Worm (Caenorhabditis elegans) whole organism, L1 larva: Measurements from ENCODE around the gene otpl-8.

ENCODE experiments used
- C34B4.2 ChIP-seq: sonication (generic microtip); optimal IDR thresholded peaks from 2 replicates; lab custom pipeline; 2017; ENCODE audit warnings: mild to moderate bottlenecking, missing genetic modification characterization, missing compliant biosample characterization
- aha-1 ChIP-seq: fragments of 150-350 bp; optimal IDR thresholded peaks from 2 replicates; lab custom pipeline; 2014; ENCODE audit warnings: missing biosample characterization, missing genetic modification characterization
- aly-2 ChIP-seq: fragments of 150-350 bp; optimal IDR thresholded peaks from 2 replicates; lab custom pipeline; 2014; ENCODE audit warnings: missing biosample characterization, missing genetic modification characterization
- ama-1 ChIP-seq: fragments of 150-350 bp; optimal IDR thresholded peaks from 2 replicates; lab custom pipeline; 2014
- blmp-1 ChIP-seq: fragments of 150-350 bp; optimal IDR thresholded peaks from 2 replicates; lab custom pipeline; 2014; ENCODE audit warnings: missing biosample characterization, missing genetic modification characterization
- ceh-63 ChIP-seq: fragments of 200-800 bp; sonication (Bioruptor generic); optimal IDR thresholded peaks from 2 replicates; lab custom pipeline; 2018; ENCODE audit warnings: mild to moderate bottlenecking, missing genetic modification characterization, missing compliant biosample characterization
- dsc-1 ChIP-seq: sonication (generic microtip); optimal IDR thresholded peaks from 2 replicates; lab custom pipeline; 2016; ENCODE audit warnings: mild to moderate bottlenecking, missing genetic modification characterization, missing compliant biosample characterization
- efl-1 ChIP-seq, 4 experiments: fragments of 150-350 bp; optimal IDR thresholded peaks in 3 of 4; peaks in 1 of 4; 1 replicate in 1 of 4; 2 replicates in 3 of 4; lab custom pipeline; 2014; ENCODE audit warnings: missing biosample characterization in 2 of 4, missing genetic modification characterization in 2 of 4, missing genetic modification reagents in 2 of 4
- egl-13 ChIP-seq: sonication (generic microtip); optimal IDR thresholded peaks from 2 replicates; lab custom pipeline; 2016; ENCODE audit warnings: missing genotype, missing genetic modification reagents, missing genetic modification characterization, missing compliant biosample characterization
- egl-27 ChIP-seq, 2 experiments: fragments of 150-350 bp in 1 of 2; sonication (generic microtip); optimal IDR thresholded peaks; 3 replicates each; lab custom pipeline; 2017 to 2018; ENCODE audit warnings: missing biosample characterization in 2 of 2, missing genetic modification characterization in 2 of 2, missing genetic modification reagents in 2 of 2
- elt-2 ChIP-seq: sonication (generic microtip); optimal IDR thresholded peaks from 2 replicates; lab custom pipeline; 2016; ENCODE audit warnings: missing genetic modification characterization, mild to moderate bottlenecking, inconsistent platforms, missing compliant biosample characterization, missing genetic modification reagents
- fkh-4 ChIP-seq: sonication (generic microtip); optimal IDR thresholded peaks from 2 replicates; lab custom pipeline; 2016; ENCODE audit warnings: missing compliant biosample characterization, missing genetic modification characterization, borderline replicate concordance
- fos-1 ChIP-seq: fragments of 150-350 bp; optimal IDR thresholded peaks from 2 replicates; lab custom pipeline; 2014; ENCODE audit warnings: missing biosample characterization, missing genetic modification characterization
- hlh-4 ChIP-seq: sonication (generic microtip); optimal IDR thresholded peaks from 2 replicates; lab custom pipeline; 2016; ENCODE audit warnings: mild to moderate bottlenecking, missing genetic modification characterization, missing compliant biosample characterization
- irx-1 ChIP-seq: sonication (generic microtip); optimal IDR thresholded peaks from 2 replicates; lab custom pipeline; 2016; ENCODE audit warnings: missing genetic modification characterization, missing compliant biosample characterization
- isw-1 ChIP-seq: fragments of 200-800 bp; sonication (Bioruptor generic); IDR thresholded peaks from 2 replicates; pipeline ENCODE4 v1.3.6; 2022; ENCODE audit warnings: missing genetic modification characterization, missing compliant biosample characterization
- lin-13 ChIP-seq: fragments of 150-350 bp; optimal IDR thresholded peaks from 2 replicates; lab custom pipeline; 2014; ENCODE audit warnings: missing biosample characterization, missing genetic modification reagents, missing genetic modification characterization
- lin-15B ChIP-seq: fragments of 150-350 bp; sonication (generic microtip); optimal IDR thresholded peaks from 3 replicates; lab custom pipeline; 2014; ENCODE audit warnings: missing biosample characterization, missing genetic modification characterization
- lin-35 ChIP-seq, 2 experiments: fragments of 150-350 bp; optimal IDR thresholded peaks; 2 replicates each; lab custom pipeline; 2014; ENCODE audit warnings: missing biosample characterization in 2 of 2, missing genetic modification characterization in 2 of 2, missing genetic modification reagents in 2 of 2
- lsy-2 ChIP-seq, 2 experiments: fragments of 150-350 bp; optimal IDR thresholded peaks; 2 replicates each; lab custom pipeline; 2014; ENCODE audit warnings: missing biosample characterization in 2 of 2, missing genetic modification characterization in 2 of 2
- nhr-77 ChIP-seq: fragments of 150-350 bp; optimal IDR thresholded peaks from 2 replicates; lab custom pipeline; 2014; ENCODE audit warnings: missing biosample characterization, missing genetic modification characterization
- nhr-84 ChIP-seq: sonication (generic microtip); optimal IDR thresholded peaks from 2 replicates; lab custom pipeline; 2017; ENCODE audit warnings: missing biosample characterization, missing genetic modification characterization
- nhr-90 ChIP-seq: sonication (generic microtip); optimal IDR thresholded peaks from 2 replicates; lab custom pipeline; 2016; ENCODE audit warnings: mild to moderate bottlenecking, missing genetic modification characterization, missing compliant biosample characterization; ENCODE audit not compliant: poor library complexity
- pag-3 ChIP-seq: sonication (generic microtip); optimal IDR thresholded peaks from 2 replicates; lab custom pipeline; 2017; ENCODE audit warnings: missing genetic modification characterization, mild to moderate bottlenecking, missing compliant biosample characterization, antibody characterized with exemption, borderline replicate concordance; ENCODE audit not compliant: insufficient read depth
- pqm-1 ChIP-seq: sonication (generic microtip); optimal IDR thresholded peaks from 3 replicates; lab custom pipeline; 2017; ENCODE audit warnings: missing biosample characterization, missing genetic modification characterization
- rnt-1 ChIP-seq: sonication (generic microtip); optimal IDR thresholded peaks from 2 replicates; lab custom pipeline; 2016; ENCODE audit warnings: mild to moderate bottlenecking, missing genetic modification characterization, moderate library complexity, missing compliant biosample characterization
- snu-23 ChIP-seq: sonication (generic microtip); optimal IDR thresholded peaks from 2 replicates; lab custom pipeline; 2016; ENCODE audit warnings: missing genetic modification characterization, missing compliant biosample characterization
- unc-130 ChIP-seq: fragments of 150-350 bp; optimal IDR thresholded peaks from 2 replicates; lab custom pipeline; 2017; ENCODE audit warnings: missing biosample characterization, missing genetic modification characterization, inconsistent platforms
- vab-15 ChIP-seq: sonication (generic microtip); optimal IDR thresholded peaks from 2 replicates; lab custom pipeline; 2017; ENCODE audit warnings: missing genotype, mild to moderate bottlenecking, missing genetic modification characterization, missing compliant biosample characterization
- xbp-1 ChIP-seq: sonication (generic microtip); optimal IDR thresholded peaks from 2 replicates; lab custom pipeline; 2016; ENCODE audit warnings: missing genetic modification characterization, missing compliant biosample characterization
- zag-1 ChIP-seq: fragments of 150-350 bp; optimal IDR thresholded peaks from 2 replicates; lab custom pipeline; 2014; ENCODE audit warnings: missing biosample characterization, missing genetic modification characterization
- ztf-4 ChIP-seq: fragments of 150-350 bp; optimal IDR thresholded peaks from 2 replicates; lab custom pipeline; 2014; ENCODE audit warnings: missing biosample characterization, missing genetic modification characterization

The otpl-8 gene

ce11 chrX:12235388-12235787 lies 35.4 kb downstream of the otpl-8 start, which contains the start of gene C23H4.6:
C23H4.6 (plus strand) TSS chrX:12235606.
- TF ChIP-seq lin-13 (no peak), blmp-1 (tag; lab: Kevin White, UChicago) (peak; percentile 70), nhr-84 (tag; lab: Kevin White, UChicago) (no peak), efl-1 (optimal IDR thresholded peaks at IDR 0.05; lab: Kevin White, UChicago) (no peak), efl-1 (GFP tag; optimal IDR thresholded peaks at IDR 0.05 in 1 of 2; lab: Kevin White, UChicago) (peak in 1 of 2 experiments; percentile 61), aly-2 (no peak), egl-13 (tag; lab: Kevin White, UChicago) (no peak), fos-1 (tag; lab: Kevin White, UChicago) (no peak)

DNA sequence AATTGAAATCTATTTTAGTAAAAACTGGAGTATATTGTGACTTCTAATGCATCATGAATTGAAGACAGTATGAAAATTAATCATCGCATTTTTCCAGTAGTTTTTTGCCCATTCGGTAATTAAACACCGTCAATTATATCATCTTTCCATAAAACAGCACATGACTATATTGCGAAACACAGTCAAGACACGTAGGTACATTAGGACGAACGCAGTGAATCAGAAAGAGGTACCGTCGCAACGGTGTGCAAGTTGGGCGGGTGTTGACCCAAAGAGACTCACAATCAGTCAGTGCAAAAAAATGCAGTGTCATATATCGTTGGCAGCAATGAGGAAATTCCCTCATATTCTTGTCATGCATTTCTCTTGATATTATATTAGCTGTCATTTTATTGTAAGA lies 36.3 kb downstream of the otpl-8 start:
- TF ChIP-seq fkh-4 (tag; lab: Kevin White, UChicago): no peak
- no peak for TF ChIP-seq efl-1 (optimal IDR thresholded peaks at IDR 0.05; lab: Kevin White, UChicago)
- TF ChIP-seq efl-1 (GFP tag; optimal IDR thresholded peaks at IDR 0.05 in 1 of 2; lab: Kevin White, UChicago): peak in 1 of 2 experiments; percentile 20
- TF ChIP-seq, all 84 proteins: peak for 1

DNA sequence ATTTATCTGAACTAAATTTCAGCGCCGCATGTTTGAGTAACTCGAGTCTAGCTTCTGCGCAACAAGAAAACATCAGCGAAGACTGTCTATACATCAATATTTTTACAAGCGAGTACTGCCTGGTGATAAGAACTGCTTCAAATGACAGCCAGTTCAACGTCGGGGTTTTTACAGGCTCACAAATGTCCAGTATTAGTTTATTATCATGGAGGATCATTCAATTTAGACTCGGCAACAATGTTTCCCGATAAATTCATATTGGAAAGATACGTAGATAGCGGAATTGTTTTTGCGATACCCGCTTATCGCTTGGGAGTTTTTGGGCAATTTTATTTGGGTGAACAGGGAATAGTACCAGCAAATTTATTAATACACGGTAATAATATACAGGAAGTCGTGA lies 40.4 kb downstream of the otpl-8 start:
- no peak for TF ChIP-seq lsy-2 (tag; optimal IDR thresholded peaks at IDR 0.05; lab: Kevin White, UChicago)
- no peak for TF ChIP-seq nhr-77 (tag; lab: Kevin White, UChicago)
- no peak for TF ChIP-seq isw-1 (GFP tag; lab: Robert Waterston, UW)
- no peak for TF ChIP-seq rnt-1
- no peak for TF ChIP-seq efl-1 (optimal IDR thresholded peaks at IDR 0.05; lab: Kevin White, UChicago)
- no peak for TF ChIP-seq efl-1 (GFP tag; optimal IDR thresholded peaks at IDR 0.05 in 1 of 2; lab: Kevin White, UChicago)
- TF ChIP-seq elt-2 (tag; lab: Kevin White, UChicago): peak; percentile 15
- no peak for TF ChIP-seq egl-27 (tag; optimal IDR thresholded peaks at IDR 0.05; lab: Kevin White, UChicago)
- TF ChIP-seq ama-1 (lab: Kevin White, UChicago): no peak
- TF ChIP-seq lin-13: no peak

ce11 chrX:12229651-12230050 lies 41.1 kb downstream of the otpl-8 start, which contains the start of gene cest-7:
cest-7 (plus strand) TSS chrX:12229951.
- TF ChIP-seq hlh-4 (tag; lab: Kevin White, UChicago) (no peak), nhr-90 (tag; lab: Kevin White, UChicago) (no peak), vab-15 (no peak), zag-1 (tag; lab: Kevin White, UChicago) (no peak), C34B4.2 (tag; lab: Kevin White, UChicago) (no peak), lin-15B (tag; lab: Kevin White, UChicago) (no peak), pag-3 (tag; lab: Kevin White, UChicago) (no peak), egl-13 (tag; lab: Kevin White, UChicago) (no peak), rnt-1 (no peak), irx-1 (no peak), aly-2 (no peak)

DNA sequence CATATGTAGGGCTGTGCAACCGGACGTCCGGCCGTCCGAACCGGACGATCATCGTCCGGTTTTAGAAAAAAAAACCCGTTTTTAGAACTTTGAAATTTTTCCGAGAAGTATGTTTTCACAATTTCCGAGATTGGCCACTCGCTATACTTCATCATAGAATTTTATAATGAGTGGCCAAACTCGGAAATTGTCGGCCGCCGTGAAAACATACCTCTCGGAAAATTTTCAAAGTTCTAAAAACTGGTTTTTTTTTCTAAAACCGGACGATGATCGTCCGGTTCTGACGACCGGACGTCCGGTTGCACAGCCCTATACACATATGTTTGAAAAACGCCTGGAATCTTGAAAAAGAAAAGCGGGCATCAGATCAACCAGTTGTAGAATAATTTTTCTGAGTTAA lies 43.6 kb downstream of the otpl-8 start:
- no peak for TF ChIP-seq snu-23 (GFP tag; lab: Kevin White, UChicago)
- no peak for TF ChIP-seq vab-15
- TF ChIP-seq unc-130 (tag; lab: Kevin White, UChicago): no peak
- TF ChIP-seq efl-1 (optimal IDR thresholded peaks at IDR 0.05; lab: Kevin White, UChicago): no peak
- TF ChIP-seq efl-1 (GFP tag; optimal IDR thresholded peaks at IDR 0.05 in 1 of 2; lab: Kevin White, UChicago): no peak
- TF ChIP-seq aha-1 (tag; lab: Kevin White, UChicago): no peak
- TF ChIP-seq pag-3 (tag; lab: Kevin White, UChicago): no peak
- no peak for TF ChIP-seq isw-1 (GFP tag; lab: Robert Waterston, UW)
- TF ChIP-seq aly-2: no peak
- TF ChIP-seq ztf-4 (tag; lab: Kevin White, UChicago): no peak
- no peak for TF ChIP-seq pqm-1 (tag; lab: Kevin White, UChicago)
- no peak for TF ChIP-seq xbp-1
- no peak for TF ChIP-seq ceh-63 (GFP tag; lab: Kevin White, UChicago)
- no peak for TF ChIP-seq fos-1 (tag; lab: Kevin White, UChicago)
- no peak for TF ChIP-seq lin-35 (GFP tag; optimal IDR thresholded peaks at IDR 0.05; lab: Kevin White, UChicago)
- TF ChIP-seq dsc-1 (tag; lab: Kevin White, UChicago): no peak
